Worm (Caenorhabditis elegans): ENCODE measurements around the gene egl-18.

The egl-18 gene

ce11 chrIV:1904072-1904671 lies 2.0 kb downstream of the egl-18 start:
- no peak for TF ChIP-seq hlh-8 (tag; optimal IDR thresholded peaks at IDR 0.05)
- TF ChIP-seq ceh-30 (tag; optimal IDR thresholded peaks at IDR 0.05): no peak
- TF ChIP-seq npax-4 (tag; optimal IDR thresholded peaks at IDR 0.05): no peak
- no peak for TF ChIP-seq pros-1 (tag; optimal IDR thresholded peaks at IDR 0.05)
- TF ChIP-seq K02D7.2 (tag; optimal IDR thresholded peaks at IDR 0.05): no peak
- TF ChIP-seq pax-1 (tag; optimal IDR thresholded peaks at IDR 0.05): no peak
- TF ChIP-seq elt-2 (tag; optimal IDR thresholded peaks at IDR 0.05): peak; percentile 42
- peak; percentile 92 for TF ChIP-seq nfya-1 (tag; optimal IDR thresholded peaks at IDR 0.05)
- peak; percentile 12 for TF ChIP-seq ceh-48 (tag; optimal IDR thresholded peaks at IDR 0.05)
- no peak for TF ChIP-seq lin-11 (tag; optimal IDR thresholded peaks at IDR 0.05)

- TF ChIP-seq pros-1 (tag; optimal IDR thresholded peaks at IDR 0.05): no peak
- no peak for TF ChIP-seq T23F11.4 (GFP tag; optimal IDR thresholded peaks at IDR 0.05)
- peak; percentile 42 for TF ChIP-seq ceh-19 (GFP tag; optimal IDR thresholded peaks at IDR 0.05)
- TF ChIP-seq unc-42 (tag; optimal IDR thresholded peaks at IDR 0.05): peak; percentile 14
- TF ChIP-seq nhr-11 (tag; optimal IDR thresholded peaks at IDR 0.05): no peak
- no peak for TF ChIP-seq sox-2 (GFP tag; IDR thresholded peaks at IDR 0.05)
- TF ChIP-seq madf-2 (tag; optimal IDR thresholded peaks at IDR 0.05): no peak
- TF ChIP-seq elt-2 (tag; optimal IDR thresholded peaks at IDR 0.05): no peak
- no peak for TF ChIP-seq ceh-45 (GFP tag; IDR thresholded peaks at IDR 0.05)
- no peak for TF ChIP-seq dmd-4 (tag; optimal IDR thresholded peaks at IDR 0.05; ENCODE audit: borderline replicate concordance)
- TF ChIP-seq fkh-6 (tag; optimal IDR thresholded peaks at IDR 0.05): no peak
- no peak for TF ChIP-seq F13H6.1 (tag; optimal IDR thresholded peaks at IDR 0.05)
- TF ChIP-seq ceh-34 (tag; optimal IDR thresholded peaks at IDR 0.05): peak; percentile 76
- TF ChIP-seq hlh-13 (GFP tag; optimal IDR thresholded peaks at IDR 0.05): no peak
- TF ChIP-seq fkh-10 (GFP tag; optimal IDR thresholded peaks at IDR 0.05): no peak
- peak; percentile 15 for TF ChIP-seq pha-2 (tag; optimal IDR thresholded peaks at IDR 0.05)
- no peak for TF ChIP-seq syd-9 (tag; optimal IDR thresholded peaks at IDR 0.05)
Measured at ce11 chrIV:1905250-1905649, 3.1 kb downstream of the egl-18 start.

ce11 chrIV:1906697-1907096 lies 4.6 kb downstream of the egl-18 start:
- no peak for TF ChIP-seq nhr-11 (tag; optimal IDR thresholded peaks at IDR 0.05)
- peak; percentile 7 for TF ChIP-seq tbx-2 (tag; optimal IDR thresholded peaks at IDR 0.05)
- no peak for TF ChIP-seq K02D7.2 (tag; optimal IDR thresholded peaks at IDR 0.05)
- TF ChIP-seq ceh-2 (tag; optimal IDR thresholded peaks at IDR 0.05): no peak
- TF ChIP-seq sox-2 (GFP tag; IDR thresholded peaks at IDR 0.05): no peak
- TF ChIP-seq nfya-1 (tag; optimal IDR thresholded peaks at IDR 0.05): peak; percentile 63
- no peak for TF ChIP-seq ceh-19 (GFP tag; optimal IDR thresholded peaks at IDR 0.05)
- peak; percentile 49 for TF ChIP-seq ceh-14 (tag; optimal IDR thresholded peaks at IDR 0.05)
- TF ChIP-seq F13H6.1 (tag; optimal IDR thresholded peaks at IDR 0.05): no peak
- no peak for TF ChIP-seq dmd-4 (tag; optimal IDR thresholded peaks at IDR 0.05; ENCODE audit: borderline replicate concordance)
- TF ChIP-seq syd-9 (tag; optimal IDR thresholded peaks at IDR 0.05): no peak
- TF ChIP-seq npax-4 (tag; optimal IDR thresholded peaks at IDR 0.05): no peak
- TF ChIP-seq unc-42 (tag; optimal IDR thresholded peaks at IDR 0.05): peak; percentile 35
- TF ChIP-seq tbx-7 (tag; optimal IDR thresholded peaks at IDR 0.05): no peak
- TF ChIP-seq hlh-6 (tag; optimal IDR thresholded peaks at IDR 0.05): no peak
- no peak for TF ChIP-seq hlh-13 (GFP tag; optimal IDR thresholded peaks at IDR 0.05)
- TF ChIP-seq ceh-45 (GFP tag; IDR thresholded peaks at IDR 0.05): no peak
- TF ChIP-seq pag-3 (tag; optimal IDR thresholded peaks at IDR 0.05; ENCODE audit: borderline replicate concordance): no peak
- TF ChIP-seq unc-55 (GFP tag; optimal IDR thresholded peaks at IDR 0.05): no peak
- no peak for TF ChIP-seq pha-4 (tag; optimal IDR thresholded peaks at IDR 0.05)
- TF ChIP-seq sox-4 (tag; optimal IDR thresholded peaks at IDR 0.05): no peak
- no peak for TF ChIP-seq lin-11 (tag; optimal IDR thresholded peaks at IDR 0.05)
- TF ChIP-seq ceh-31 (tag; optimal IDR thresholded peaks at IDR 0.05): no peak
- TF ChIP-seq elt-2 (tag; optimal IDR thresholded peaks at IDR 0.05): no peak
- TF ChIP-seq Y22D7AL.16 (tag; optimal IDR thresholded peaks at IDR 0.05): no peak

ce11 chrIV:1908467-1908866 lies 6.3 kb downstream of the egl-18 start:
- TF ChIP-seq ref-2 (tag; optimal IDR thresholded peaks at IDR 0.05) (peak; percentile 39), ceh-31 (tag; optimal IDR thresholded peaks at IDR 0.05) (peak; percentile 68), dmd-4 (tag; optimal IDR thresholded peaks at IDR 0.05; ENCODE audit: borderline replicate concordance) (no peak), ceh-48 (tag; optimal IDR thresholded peaks at IDR 0.05) (no peak), tbx-2 (tag; optimal IDR thresholded peaks at IDR 0.05) (peak; percentile 34), ceh-6 (GFP tag; optimal IDR thresholded peaks at IDR 0.05) (peak; percentile 28), T23F11.4 (GFP tag; optimal IDR thresholded peaks at IDR 0.05) (peak; percentile 23), unc-86 (tag; optimal IDR thresholded peaks at IDR 0.05) (peak; percentile 10)

Data from whole organism, late embryonic.